Worm (Caenorhabditis elegans): ENCODE results near the gene F28A10.4.

ce11 chrII:825521-825920, 18.6 kb upstream of the F28A10.4 start, which contains the start of gene F28A10.1:
- TF ChIP-seq lin-39 (tag; optimal IDR thresholded peaks at IDR 0.05), result no peak
- no peak for TF ChIP-seq nfya-1 (tag; optimal IDR thresholded peaks at IDR 0.05; ENCODE audit: insufficient read depth)
- no peak for TF ChIP-seq elt-3 (tag; optimal IDR thresholded peaks at IDR 0.05)
- no peak for TF ChIP-seq pha-4 (tag; optimal IDR thresholded peaks at IDR 0.05)
- TF ChIP-seq fos-1 (tag; optimal IDR thresholded peaks at IDR 0.05), result no peak
- no peak for TF ChIP-seq nhr-77 (tag; optimal IDR thresholded peaks at IDR 0.05)
- no peak for TF ChIP-seq egl-27 (tag; optimal IDR thresholded peaks at IDR 0.05)
- TF ChIP-seq elt-2 (tag; optimal IDR thresholded peaks at IDR 0.05), result no peak

Data from whole organism, L3 larva.